Worm (Caenorhabditis elegans): Measurements from ENCODE around the gene dnj-26.

ce11 chrIV:12261353-12261752 is 8.9 kb upstream of the dnj-26 start, which contains the start of gene sre-14:
- no peak for TF ChIP-seq dao-5 (tag; optimal IDR thresholded peaks at IDR 0.05)
- no peak for TF ChIP-seq him-1 (tag; optimal IDR thresholded peaks at IDR 0.05)
- TF ChIP-seq W03F9.2 (tag; optimal IDR thresholded peaks at IDR 0.05), result no peak

All from whole organism, L4/young adult.